Fruit fly (Drosophila melanogaster): Measurements from ENCODE around the gene CG18493.

The CG18493 gene

dm6 chr3R:19411371-19411770 lies 21.3 kb downstream of the CG18493 start:
- TF ChIP-seq Atf6 (GFP tag; IDR thresholded peaks at IDR 0.05) (no peak), Poxn (GFP tag; IDR thresholded peaks at IDR 0.05) (no peak), CHES-1-like (GFP tag; optimal IDR thresholded peaks at IDR 0.05) (no peak), abd-A (tag; optimal IDR thresholded peaks at IDR 0.05) (peak; percentile 82), crol (GFP tag; IDR thresholded peaks at IDR 0.05) (peak; percentile 64; the same call in 1 of the 2 replicates), CG31224 (GFP tag; IDR thresholded peaks at IDR 0.05) (peak; percentile 98), CG13894 (tag; optimal IDR thresholded peaks at IDR 0.05) (peak; percentile 75), vnd (GFP tag; IDR thresholded peaks at IDR 0.05; ENCODE audit: partially characterized antibody) (0 out of 3 replicates have a peak, but pooled peaks have one; percentile 12), trem (tag; optimal IDR thresholded peaks at IDR 0.05) (no peak), CG10321 (GFP tag; IDR thresholded peaks at IDR 0.05) (no peak), ash1 (GFP tag; optimal IDR thresholded peaks at IDR 0.05) (no peak), pho (GFP tag; optimal IDR thresholded peaks at IDR 0.05) (no peak), ab (GFP tag; optimal IDR thresholded peaks at IDR 0.05) (no peak), Pdp1 (GFP tag; optimal IDR thresholded peaks at IDR 0.05) (no peak), sr (GFP tag; IDR thresholded peaks at IDR 0.05) (peak; percentile 62; the same call in 1 of the 3 replicates), wek (GFP tag; optimal IDR thresholded peaks at IDR 0.05) (no peak), z (GFP tag; IDR thresholded peaks at IDR 0.05) (peak; percentile 84), scrt (GFP tag; optimal IDR thresholded peaks at IDR 0.05) (peak; percentile 67), slbo (GFP tag; IDR thresholded peaks at IDR 0.05) (0 out of 2 replicates have a peak, but pooled peaks have one; percentile 14), lbe (GFP tag; optimal IDR thresholded peaks at IDR 0.05) (no peak), D (optimal IDR thresholded peaks at IDR 0.05) (no peak), D (GFP tag; optimal IDR thresholded peaks at IDR 0.05) (no peak), Trl (optimal IDR thresholded peaks at IDR 0.05) (peak in 1 of 2 experiments; percentile 9), Trl (GFP tag; optimal IDR thresholded peaks at IDR 0.05) (no peak), HmgD (GFP tag; optimal IDR thresholded peaks at IDR 0.05) (no peak), chinmo (GFP tag; IDR thresholded peaks at IDR 0.05; ENCODE audit: partially characterized antibody) (0 out of 4 replicates have a peak, but pooled peaks have one; percentile 23), CG34422 (GFP tag; IDR thresholded peaks at IDR 0.05) (0 out of 3 replicates have a peak, but pooled peaks have one; percentile 21), CG11085 (GFP tag; IDR thresholded peaks at IDR 0.05) (no peak), Deaf1 (tag; optimal IDR thresholded peaks at IDR 0.05) (peak; percentile 62)

- TF ChIP-seq Trl (optimal IDR thresholded peaks at IDR 0.05) (peak; percentile 5 to 9), Trl (GFP tag; optimal IDR thresholded peaks at IDR 0.05) (no peak), sr (GFP tag; IDR thresholded peaks at IDR 0.05) (peak; percentile 80; the same call in 2 of the 3 replicates), Deaf1 (tag; optimal IDR thresholded peaks at IDR 0.05) (peak; percentile 64), CG4424 (GFP tag; optimal IDR thresholded peaks at IDR 0.05) (no peak), rib (GFP tag; IDR thresholded peaks at IDR 0.05) (no peak), Dbx (GFP tag; IDR thresholded peaks at IDR 0.05) (no peak), CG31224 (GFP tag; IDR thresholded peaks at IDR 0.05) (peak; percentile 29; the same call in 1 of the 2 replicates), CG11456 (GFP tag; IDR thresholded peaks at IDR 0.05) (0 out of 3 replicates have a peak, but pooled peaks have one; percentile 44), Aef1 (GFP tag; IDR thresholded peaks at IDR 0.05) (peak; percentile 21; the same call in 1 of the 3 replicates), HLH54F (GFP tag; optimal IDR thresholded peaks at IDR 0.05) (no peak), CG8388 (GFP tag; optimal IDR thresholded peaks at IDR 0.05) (no peak), ara (GFP tag; IDR thresholded peaks at IDR 0.05) (peak; percentile 25; the same call in 1 of the 2 replicates), Doc3 (GFP tag; IDR thresholded peaks at IDR 0.05; ENCODE audit: partially characterized antibody) (no peak), sisA (GFP tag; IDR thresholded peaks at IDR 0.05) (0 out of 2 replicates have a peak, but pooled peaks have one; percentile 5), amos (GFP tag; IDR thresholded peaks at IDR 0.05; ENCODE audit: partially characterized antibody) (peak; percentile 41; the same call in 1 of the 2 replicates), scrt (GFP tag; optimal IDR thresholded peaks at IDR 0.05) (peak; percentile 23), CG6272 (GFP tag; IDR thresholded peaks at IDR 0.05) (0 out of 2 replicates have a peak, but pooled peaks have one; percentile 18), z (GFP tag; IDR thresholded peaks at IDR 0.05) (peak; percentile 93), CG8944 (GFP tag; optimal IDR thresholded peaks at IDR 0.05) (no peak), ems (GFP tag; optimal IDR thresholded peaks at IDR 0.05) (no peak), croc (GFP tag; conservative IDR thresholded peaks at IDR 0.05) (no peak), tll (GFP tag; optimal IDR thresholded peaks at IDR 0.05) (no peak), ab (GFP tag; optimal IDR thresholded peaks at IDR 0.05) (no peak), tap (tag; optimal IDR thresholded peaks at IDR 0.05) (no peak), CG8478 (optimal IDR thresholded peaks at IDR 0.05) (no peak), CG10147 (GFP tag; optimal IDR thresholded peaks at IDR 0.05) (no peak), lmd (GFP tag; IDR thresholded peaks at IDR 0.05) (0 out of 2 replicates have a peak, but pooled peaks have one; percentile 23), Jarid2 (GFP tag; optimal IDR thresholded peaks at IDR 0.05) (peak; percentile 25)
Measured at dm6 chr3R:19412434-19412833, 22.4 kb downstream of the CG18493 start, which contains the start of gene CG31221. TSS of gene CG31221 (plus strand) at chr3R:19412689.
